Worm (Caenorhabditis elegans) whole organism, L4 larva: ENCODE results near the gene srlf-5.

Source experiments
- ama-1 ChIP-seq: fragments of 150-350 bp; optimal IDR thresholded peaks from 2 replicates; lab custom pipeline; 2014; ENCODE audit warnings: inconsistent platforms, mixed read lengths
- dmd-8 ChIP-seq: fragments of 200-800 bp; sonication (Bioruptor generic); IDR thresholded peaks from 2 replicates; pipeline ENCODE4 v1.3.6; 2022; ENCODE audit warnings: missing genetic modification characterization, missing compliant biosample characterization
- lin-39 ChIP-seq: fragments of 150-350 bp; optimal IDR thresholded peaks from 2 replicates; lab custom pipeline; 2014; ENCODE audit warnings: missing biosample characterization, missing genetic modification reagents, missing genetic modification characterization
- unc-39 ChIP-seq: sonication (generic microtip); optimal IDR thresholded peaks from 2 replicates; lab custom pipeline; 2017; ENCODE audit warnings: missing biosample characterization, missing genetic modification characterization

- TF ChIP-seq ama-1 = no peak
- TF ChIP-seq lin-39 (tag; lab: Kevin White, UChicago) = no peak
- no peak for TF ChIP-seq dmd-8 (GFP tag; lab: Robert Waterston, UW)
- no peak for TF ChIP-seq unc-39 (tag; lab: Kevin White, UChicago)
These were observed 31.2 kb upstream of the srlf-5 start, which contains the start of gene F55G11.6 for ce11 chrIV:12957730-12958129.
